Fruit fly (Drosophila melanogaster) whole organism, embryonic: ENCODE data around the gene BNIP3.

Experiments
- B-H1 ChIP-seq: fragments of 200-800 bp; sonication (Bioruptor generic); IDR thresholded peaks from 3 replicates; pipeline ENCODE4 v1.3.6; 2022; ENCODE audit warnings: missing biosample characterization, missing genetic modification characterization
- CG10462 ChIP-seq: fragments of 200-800 bp; sonication (Bioruptor generic); optimal IDR thresholded peaks from 2 replicates; lab custom pipeline; 2016; ENCODE audit warnings: missing biosample characterization, missing genetic modification characterization
- CG11247 ChIP-seq: fragments of 200-800 bp; sonication (Bioruptor generic); IDR thresholded peaks from 2 replicates; pipeline ENCODE4 v1.3.6; 2022; ENCODE audit warnings: missing biosample characterization, missing genetic modification characterization
- CG12104 ChIP-seq: fragments of 200-800 bp; sonication (Bioruptor generic); optimal IDR thresholded peaks from 3 replicates; lab custom pipeline; 2016; ENCODE audit warnings: missing biosample characterization, missing genetic modification characterization
- CG12299 ChIP-seq: fragments of 200-800 bp; sonication (Bioruptor generic); optimal IDR thresholded peaks from 2 replicates; lab custom pipeline; 2018; ENCODE audit warnings: missing biosample characterization, mild to moderate bottlenecking, missing genetic modification characterization
- CG13296 ChIP-seq: fragments of 200-800 bp; sonication (Bioruptor generic); optimal IDR thresholded peaks from 3 replicates; lab custom pipeline; 2018; ENCODE audit warnings: missing biosample characterization, mild to moderate bottlenecking, missing genetic modification characterization
- CG14014 ChIP-seq: fragments of 200-800 bp; sonication (Bioruptor generic); IDR thresholded peaks from 2 replicates; pipeline ENCODE4 v1.3.6; 2022; ENCODE audit warnings: missing biosample characterization, missing genetic modification characterization
- CG14710 ChIP-seq: fragments of 200-800 bp; sonication (Bioruptor generic); optimal IDR thresholded peaks from 3 replicates; lab custom pipeline; 2019; ENCODE audit warnings: missing biosample characterization, mild to moderate bottlenecking, missing genetic modification characterization, moderate library complexity
- CG2199 ChIP-seq: fragments of 200-800 bp; sonication (Bioruptor generic); IDR thresholded peaks from 3 replicates; pipeline ENCODE4 v1.3.6; 2022; ENCODE audit warnings: missing biosample characterization, missing genetic modification characterization
- CG2889 ChIP-seq: fragments of 200-800 bp; sonication (Bioruptor generic); IDR thresholded peaks from 3 replicates; pipeline ENCODE4 v1.3.6; 2022; ENCODE audit warnings: missing biosample characterization, missing genetic modification characterization
- CG30020 ChIP-seq: fragments of 200-800 bp; optimal IDR thresholded peaks from 2 replicates; lab custom pipeline; 2019; ENCODE audit warnings: missing biosample characterization, mild to moderate bottlenecking, missing genetic modification characterization, moderate library complexity
- CG32772 ChIP-seq: fragments of 200-800 bp; sonication (Bioruptor generic); IDR thresholded peaks from 2 replicates; pipeline ENCODE4 v1.3.6; 2022; ENCODE audit warnings: missing biosample characterization, missing genetic modification characterization
- CG3407 ChIP-seq: fragments of 200-800 bp; sonication (Bioruptor generic); optimal IDR thresholded peaks from 2 replicates; lab custom pipeline; 2018; ENCODE audit warnings: missing biosample characterization, mild to moderate bottlenecking, missing genetic modification characterization
- CG3726 ChIP-seq: fragments of 200-800 bp; sonication (Bioruptor generic); IDR thresholded peaks from 3 replicates; pipeline ENCODE4, ENCODE4 v1.3.6; 2022; ENCODE audit warnings: missing biosample characterization, missing genetic modification characterization
- CG4328 ChIP-seq: fragments of 200-800 bp; sonication (Bioruptor generic); optimal IDR thresholded peaks from 3 replicates; lab custom pipeline; 2017; ENCODE audit warnings: missing biosample characterization, missing genetic modification reagents, missing genetic modification characterization
- CG5245 ChIP-seq: fragments of 200-800 bp; sonication (Bioruptor generic); optimal IDR thresholded peaks from 3 replicates; lab custom pipeline; 2016; ENCODE audit warnings: missing biosample characterization, missing genetic modification characterization
- CG6791 ChIP-seq: fragments of 200-800 bp; sonication (Bioruptor generic); IDR thresholded peaks from 3 replicates; pipeline ENCODE4 v1.3.6; 2022; ENCODE audit warnings: missing biosample characterization, missing genetic modification characterization; ENCODE audit not compliant: partially characterized antibody
- CG7556 ChIP-seq: fragments of 200-800 bp; sonication (Bioruptor generic); optimal IDR thresholded peaks from 2 replicates; lab custom pipeline; 2017; ENCODE audit warnings: missing biosample characterization, mild to moderate bottlenecking, missing genetic modification characterization
- CG8290 ChIP-seq, 3 experiments: fragments of 200-800 bp; sonication (Bioruptor generic); optimal IDR thresholded peaks; 2 replicates each; lab custom pipeline; 2016 to 2019; ENCODE audit warnings: missing biosample characterization in 3 of 3, missing genetic modification characterization in 3 of 3, mild to moderate bottlenecking in 2 of 3, moderate library complexity in 1 of 3
- CG8359 ChIP-seq: fragments of 200-800 bp; sonication (Bioruptor generic); optimal IDR thresholded peaks from 2 replicates; lab custom pipeline; 2017; ENCODE audit warnings: missing biosample characterization, mild to moderate bottlenecking, missing genetic modification characterization, borderline replicate concordance
- Dfd ChIP-seq, 2 experiments: fragments of >200 bp; optimal IDR thresholded peaks; 2 replicates each; lab custom pipeline; 2017; ENCODE audit warnings: missing biosample characterization in 2 of 2, missing genetic modification characterization in 2 of 2
- Fer2 ChIP-seq: fragments of 200-800 bp; sonication (Bioruptor generic); optimal IDR thresholded peaks from 2 replicates; lab custom pipeline; 2018; ENCODE audit warnings: missing biosample characterization, mild to moderate bottlenecking, missing genetic modification characterization, moderate library complexity
- Gsc ChIP-seq: fragments of 200-800 bp; sonication (Bioruptor generic); IDR thresholded peaks from 2 replicates; pipeline ENCODE4 v1.3.6; 2022; ENCODE audit warnings: missing biosample characterization, missing genetic modification characterization
- HLH54F ChIP-seq: fragments of 200-800 bp; sonication (Bioruptor generic); optimal IDR thresholded peaks from 3 replicates; lab custom pipeline; 2016; ENCODE audit warnings: missing biosample characterization, missing genetic modification characterization
- Hr78 ChIP-seq, 2 experiments: fragments of 200-800 bp in 1 of 2; fragments of >200 bp in 1 of 2; sonication (Bioruptor generic) in 1 of 2; optimal IDR thresholded peaks; 2 replicates each; lab custom pipeline; 2017 to 2019; ENCODE audit warnings: missing biosample characterization in 2 of 2, missing genetic modification characterization in 2 of 2, mild to moderate bottlenecking in 1 of 2, moderate library complexity in 1 of 2
- Lim3 ChIP-seq: fragments of 200-800 bp; sonication (Bioruptor generic); IDR thresholded peaks from 2 replicates; pipeline ENCODE4 v1.3.6; 2022; ENCODE audit warnings: missing biosample characterization, missing genetic modification characterization
- Lpt ChIP-seq: fragments of >200 bp; optimal IDR thresholded peaks from 2 replicates; lab custom pipeline; 2018; ENCODE audit warnings: missing biosample characterization, missing genetic modification characterization
- MESR4 ChIP-seq: fragments of 200-800 bp; sonication (Bioruptor generic); optimal IDR thresholded peaks from 2 replicates; lab custom pipeline; 2018; ENCODE audit warnings: missing biosample characterization, mild to moderate bottlenecking, missing genetic modification characterization, moderate library complexity
- Mad ChIP-seq: fragments of 200-800 bp; sonication (Bioruptor generic); optimal IDR thresholded peaks from 2 replicates; lab custom pipeline; 2016; ENCODE audit warnings: missing biosample characterization, missing genetic modification characterization
- Sry-δ ChIP-seq: fragments of 200-800 bp; sonication (Bioruptor generic); optimal IDR thresholded peaks from 2 replicates; lab custom pipeline; 2016; ENCODE audit warnings: missing biosample characterization, missing genetic modification characterization
- Ssrp ChIP-seq: fragments of 200-800 bp; sonication (Bioruptor generic); optimal IDR thresholded peaks from 2 replicates; lab custom pipeline; 2018; ENCODE audit warnings: missing biosample characterization, mild to moderate bottlenecking, missing genetic modification characterization, moderate library complexity
- amos ChIP-seq: fragments of 200-800 bp; sonication (Bioruptor generic); IDR thresholded peaks from 2 replicates; pipeline ENCODE4 v1.3.6; 2022; ENCODE audit warnings: missing biosample characterization, missing genetic modification characterization; ENCODE audit not compliant: partially characterized antibody
- crc ChIP-seq: fragments of 200-800 bp; sonication (Bioruptor generic); optimal IDR thresholded peaks from 2 replicates; lab custom pipeline; 2016; ENCODE audit warnings: missing biosample characterization, missing genetic modification characterization
- dimm ChIP-seq: fragments of 200-800 bp; sonication (Bioruptor generic); IDR thresholded peaks from 2 replicates; pipeline ENCODE4 v1.3.6; 2022; ENCODE audit warnings: missing biosample characterization, missing genetic modification characterization
- eve ChIP-seq, 2 experiments: fragments of >200 bp; optimal IDR thresholded peaks; 2 replicates each; lab custom pipeline; 2017; ENCODE audit warnings: missing biosample characterization in 2 of 2, missing genetic modification characterization in 2 of 2
- exex ChIP-seq: fragments of 200-800 bp; sonication (Bioruptor generic); optimal IDR thresholded peaks from 4 replicates; lab custom pipeline; 2018; ENCODE audit warnings: missing biosample characterization, mild to moderate bottlenecking, missing genetic modification characterization, moderate library complexity
- hb ChIP-seq: fragments of 200-800 bp; sonication (Bioruptor generic); IDR thresholded peaks from 3 replicates; pipeline ENCODE4 v1.3.6; 2022; ENCODE audit warnings: missing biosample characterization, missing genetic modification characterization; ENCODE audit not compliant: partially characterized antibody
- insv ChIP-seq, 2 experiments: fragments of 200-800 bp; sonication (Bioruptor generic); optimal IDR thresholded peaks; 3 replicates each; lab custom pipeline; 2016 to 2018; ENCODE audit warnings: missing biosample characterization in 2 of 2, missing genetic modification characterization in 2 of 2
- maf-S ChIP-seq: fragments of 200-800 bp; sonication (Bioruptor generic); optimal IDR thresholded peaks from 2 replicates; lab custom pipeline; 2016; ENCODE audit warnings: missing biosample characterization, missing genetic modification characterization
- org-1 ChIP-seq: fragments of 200-800 bp; sonication (Bioruptor generic); optimal IDR thresholded peaks from 2 replicates; lab custom pipeline; 2017; ENCODE audit warnings: missing biosample characterization, missing genetic modification characterization
- prd ChIP-seq, 3 experiments: fragments of >200 bp in 2 of 3; fragments of 200-800 bp in 1 of 3; sonication (Bioruptor generic) in 1 of 3; optimal IDR thresholded peaks in 2 of 3; IDR thresholded peaks in 1 of 3; 2 replicates in 2 of 3; 3 replicates in 1 of 3; pipeline versions ENCODE4 v1.3.6 to Lab custom; 2017 to 2022; ENCODE audit warnings: missing biosample characterization in 1 of 3, missing genetic modification characterization in 1 of 3
- pum ChIP-seq: fragments of 200-800 bp; sonication (Bioruptor generic); optimal IDR thresholded peaks from 2 replicates; lab custom pipeline; 2016; ENCODE audit warnings: missing biosample characterization, missing genetic modification characterization
- repo ChIP-seq: fragments of 200-800 bp; sonication (Bioruptor generic); optimal IDR thresholded peaks from 2 replicates; lab custom pipeline; 2016; ENCODE audit warnings: missing biosample characterization, missing genetic modification characterization
- sens ChIP-seq: fragments of 200-800 bp; sonication (Bioruptor generic); peaks from one replicate; lab custom pipeline; 2016; ENCODE audit warnings: missing biosample characterization, missing genetic modification characterization
- shn ChIP-seq: fragments of 200-800 bp; sonication (Bioruptor generic); optimal IDR thresholded peaks from 3 replicates; lab custom pipeline; 2016; ENCODE audit warnings: missing biosample characterization, missing genetic modification characterization
- sob ChIP-seq: fragments of 200-800 bp; sonication (Bioruptor generic); IDR thresholded peaks from 2 replicates; pipeline ENCODE4 v1.3.6; 2022; ENCODE audit warnings: missing biosample characterization, missing genetic modification characterization
- tin ChIP-seq: fragments of 200-800 bp; sonication (Bioruptor generic); optimal IDR thresholded peaks from 3 replicates; lab custom pipeline; 2016; ENCODE audit warnings: missing biosample characterization, missing genetic modification characterization
- z ChIP-seq: fragments of 200-800 bp; sonication (Bioruptor generic); IDR thresholded peaks from 3 replicates; pipeline ENCODE4 v1.3.6; 2022; ENCODE audit warnings: missing biosample characterization, missing genetic modification characterization

BNIP3 gene

DNA sequence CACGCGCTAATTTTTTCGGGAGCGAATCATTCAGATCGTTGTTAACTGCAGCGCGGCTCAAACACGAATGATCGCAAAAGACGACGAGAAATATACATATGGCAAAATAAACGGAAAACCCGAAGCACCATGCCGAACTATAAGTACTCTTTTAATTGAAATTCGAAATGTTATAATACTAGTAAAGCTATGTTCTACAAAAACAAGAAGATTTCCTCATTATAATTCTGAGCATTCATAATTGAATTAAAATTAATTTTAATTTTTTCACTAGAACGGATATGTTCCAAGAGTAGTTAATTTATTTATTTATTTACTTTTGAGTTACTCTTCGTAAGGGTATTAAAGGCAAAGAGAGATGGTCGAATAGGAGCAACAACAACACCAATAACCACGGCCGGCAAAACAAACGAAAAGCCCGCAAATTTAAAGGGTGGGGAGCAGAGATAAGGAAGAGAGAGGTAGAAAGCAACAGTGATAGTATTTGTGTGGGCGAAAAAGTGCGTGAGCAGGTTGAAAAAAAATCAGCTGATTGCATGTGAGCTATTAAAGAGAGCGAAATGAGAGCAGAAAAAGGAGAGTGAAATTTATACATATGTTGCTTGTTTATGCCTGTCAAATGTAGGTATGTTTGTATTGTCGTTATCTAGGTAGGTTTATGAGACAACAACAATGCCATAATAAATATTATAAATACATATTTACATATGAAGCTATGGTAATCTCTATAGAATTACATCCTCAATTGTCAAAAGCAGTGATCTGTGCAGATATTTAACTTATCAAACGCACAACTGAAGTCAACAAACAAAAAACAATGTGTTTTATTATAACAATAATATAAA lies 25.6 kb downstream of the BNIP3 start (continued):
- peak; percentile 32 for TF ChIP-seq exex
- TF ChIP-seq dimm (GFP tag; lab: Robert Waterston, UW): no peak
- TF ChIP-seq CG7556 (GFP tag; lab: Kevin White, UChicago): peak; percentile 82
- no peak for TF ChIP-seq Sry-δ (GFP tag; lab: Kevin White, UChicago)
- TF ChIP-seq HLH54F (GFP tag; lab: Kevin White, UChicago): peak; percentile 38
- TF ChIP-seq MESR4 (GFP tag; lab: Kevin White, UChicago): no peak
- no peak for TF ChIP-seq CG30020 (tag; lab: Kevin White, UChicago)
- TF ChIP-seq Lim3 (GFP tag; lab: Robert Waterston, UW): no peak; the same call in 1 of the 2 replicates
- no peak for TF ChIP-seq CG6791
- TF ChIP-seq Mad (GFP tag; lab: Kevin White, UChicago): no peak
- TF ChIP-seq org-1 (GFP tag; lab: Kevin White, UChicago): peak; percentile 58
- peak; percentile 35 for TF ChIP-seq CG3407 (GFP tag; lab: Kevin White, UChicago)
- no peak for TF ChIP-seq repo
- TF ChIP-seq CG4328: no peak
- no peak for TF ChIP-seq Lpt
- no peak for TF ChIP-seq crc (GFP tag; lab: Kevin White, UChicago)
- TF ChIP-seq maf-S (GFP tag; lab: Kevin White, UChicago): peak; percentile 30
- TF ChIP-seq Gsc (GFP tag; lab: Robert Waterston, UW): no peak
- TF ChIP-seq CG12299 (tag; lab: Kevin White, UChicago): no peak
- TF ChIP-seq prd (optimal IDR thresholded peaks at IDR 0.05; lab: Kevin White, UChicago): no peak
- TF ChIP-seq prd (GFP tag; IDR thresholded peaks at IDR 0.05; lab: Robert Waterston, UW): peak; percentile 82
- TF ChIP-seq shn (GFP tag; lab: Kevin White, UChicago): peak; percentile 36
- TF ChIP-seq CG3726 (GFP tag; lab: Robert Waterston, UW): no peak
- no peak for TF ChIP-seq amos (GFP tag; lab: Robert Waterston, UW)
- TF ChIP-seq insv (GFP tag; optimal IDR thresholded peaks at IDR 0.05; lab: Kevin White, UChicago): no peak
- peak; percentile 60 for TF ChIP-seq CG12104 (GFP tag; lab: Kevin White, UChicago)
- no peak for TF ChIP-seq CG10462
- TF ChIP-seq Hr78 (GFP tag; optimal IDR thresholded peaks at IDR 0.05; lab: Kevin White, UChicago): peak in 1 of 2 experiments; percentile 44
- TF ChIP-seq Fer2: no peak
- TF ChIP-seq CG14014: peak; percentile 76
- TF ChIP-seq tin (GFP tag; lab: Kevin White, UChicago): peak; percentile 50
- no peak for TF ChIP-seq CG14710 (tag; lab: Kevin White, UChicago)
- peak; percentile 56 for TF ChIP-seq Ssrp (tag; lab: Kevin White, UChicago)
- TF ChIP-seq CG32772 (GFP tag; lab: Robert Waterston, UW): peak; percentile 63; the same call in 1 of the 2 replicates
- no peak for TF ChIP-seq CG8359 (GFP tag; lab: Kevin White, UChicago)
- TF ChIP-seq CG2199 (GFP tag; lab: Robert Waterston, UW): no peak
- peak; percentile 73 for TF ChIP-seq B-H1
- TF ChIP-seq CG13296 (GFP tag; lab: Kevin White, UChicago): peak; percentile 70
- TF ChIP-seq Dfd (GFP tag; optimal IDR thresholded peaks at IDR 0.05; lab: Kevin White, UChicago): no peak
- TF ChIP-seq CG5245: peak; percentile 18
- TF ChIP-seq z: no peak
- no peak; the same call in 1 of the 2 replicates for TF ChIP-seq CG11247 (GFP tag; lab: Robert Waterston, UW)
- peak; percentile 89 for TF ChIP-seq sens (GFP tag; lab: Kevin White, UChicago)
- no peak for TF ChIP-seq pum
- TF ChIP-seq sob (GFP tag; lab: Robert Waterston, UW): peak; percentile 83
- TF ChIP-seq CG8290 (GFP tag; optimal IDR thresholded peaks at IDR 0.05; lab: Kevin White, UChicago): no peak
- peak in 1 of 2 experiments; percentile 48 for TF ChIP-seq CG8290 (tag; optimal IDR thresholded peaks at IDR 0.05; lab: Kevin White, UChicago)
- no peak for TF ChIP-seq CG2889 (GFP tag; lab: Robert Waterston, UW)
- TF ChIP-seq eve (GFP tag; optimal IDR thresholded peaks at IDR 0.05; lab: Kevin White, UChicago): peak in 1 of 2 experiments; percentile 47
- no peak for TF ChIP-seq hb (GFP tag; lab: Robert Waterston, UW)
